Fruit fly (Drosophila melanogaster) whole organism, embryonic: ENCODE results near the gene RhoGAP93B.

Source experiments
- ATbp ChIP-seq: fragments of 200-800 bp; sonication (Bioruptor generic); optimal IDR thresholded peaks from 2 replicates; lab custom pipeline; 2017; ENCODE audit warnings: missing biosample characterization, mild to moderate bottlenecking, missing genetic modification characterization, missing genetic modification reagents
- Ada2b ChIP-seq: fragments of 200-800 bp; sonication (Bioruptor generic); IDR thresholded peaks from 2 replicates; pipeline ENCODE4 v1.3.6; 2022; ENCODE audit warnings: missing biosample characterization, missing genetic modification characterization
- B-H2 ChIP-seq: fragments of 200-800 bp; sonication (Bioruptor generic); optimal IDR thresholded peaks from 2 replicates; lab custom pipeline; 2018; ENCODE audit warnings: missing biosample characterization, mild to moderate bottlenecking, missing genetic modification characterization
- BEAF-32 ChIP-seq: fragments of 200-800 bp; sonication (Bioruptor generic); optimal IDR thresholded peaks from 3 replicates; lab custom pipeline; 2017; ENCODE audit warnings: missing biosample characterization, missing genetic modification characterization, mild to moderate bottlenecking, moderate library complexity, missing genetic modification reagents
- CG12659 ChIP-seq: fragments of 200-800 bp; sonication (Bioruptor generic); optimal IDR thresholded peaks from 3 replicates; lab custom pipeline; 2017; ENCODE audit warnings: mild to moderate bottlenecking, missing biosample characterization, missing genetic modification reagents, missing genetic modification characterization
- CG13775 ChIP-seq: fragments of 200-800 bp; sonication (Bioruptor generic); optimal IDR thresholded peaks from 3 replicates; lab custom pipeline; 2017; ENCODE audit warnings: missing biosample characterization, mild to moderate bottlenecking, missing genetic modification characterization
- CG13894 ChIP-seq: fragments of 200-800 bp; sonication (Bioruptor generic); optimal IDR thresholded peaks from 3 replicates; lab custom pipeline; 2018; ENCODE audit warnings: missing biosample characterization, mild to moderate bottlenecking, missing genetic modification characterization, moderate library complexity
- CG15011 ChIP-seq: fragments of 200-800 bp; sonication (Bioruptor generic); optimal IDR thresholded peaks from 3 replicates; lab custom pipeline; 2018; ENCODE audit warnings: missing biosample characterization, mild to moderate bottlenecking, missing genetic modification characterization
- CG15479 ChIP-seq: fragments of 200-800 bp; sonication (Bioruptor generic); optimal IDR thresholded peaks from 3 replicates; lab custom pipeline; 2019; ENCODE audit warnings: missing biosample characterization, mild to moderate bottlenecking, missing genetic modification characterization, moderate library complexity
- CG15601 ChIP-seq: fragments of 200-800 bp; sonication (Bioruptor generic); optimal IDR thresholded peaks from 3 replicates; lab custom pipeline; 2019; ENCODE audit warnings: missing biosample characterization, mild to moderate bottlenecking, missing genetic modification characterization, moderate library complexity
- CG16779 ChIP-seq: fragments of 200-800 bp; sonication (Bioruptor generic); IDR thresholded peaks from 2 replicates; pipeline ENCODE4 v1.3.6; 2022; ENCODE audit warnings: missing biosample characterization, missing genetic modification characterization
- CG18764 ChIP-seq: fragments of 200-800 bp; sonication (Bioruptor generic); optimal IDR thresholded peaks from 3 replicates; lab custom pipeline; 2016; ENCODE audit warnings: missing biosample characterization, missing genetic modification characterization
- CG3065 ChIP-seq: fragments of 200-800 bp; sonication (Bioruptor generic); optimal IDR thresholded peaks from 2 replicates; lab custom pipeline; 2016; ENCODE audit warnings: missing biosample characterization, missing genetic modification characterization
- CG34422 ChIP-seq: fragments of 200-800 bp; sonication (Bioruptor generic); IDR thresholded peaks from 3 replicates; pipeline ENCODE4 v1.3.6; 2022; ENCODE audit warnings: missing biosample characterization, missing genetic modification characterization
- CG42726 ChIP-seq: fragments of 200-800 bp; sonication (Bioruptor generic); IDR thresholded peaks from 2 replicates; pipeline ENCODE4 v1.3.6; 2022; ENCODE audit warnings: missing biosample characterization, missing genetic modification characterization; ENCODE audit not compliant: partially characterized antibody
- CG5245 ChIP-seq: fragments of 200-800 bp; sonication (Bioruptor generic); optimal IDR thresholded peaks from 3 replicates; lab custom pipeline; 2016; ENCODE audit warnings: missing biosample characterization, missing genetic modification characterization
- CG7372 ChIP-seq: fragments of 200-800 bp; sonication (Bioruptor generic); IDR thresholded peaks from 2 replicates; pipeline ENCODE4 v1.3.6; 2022; ENCODE audit warnings: missing biosample characterization, missing genetic modification characterization
- CG7556 ChIP-seq: fragments of 200-800 bp; sonication (Bioruptor generic); optimal IDR thresholded peaks from 2 replicates; lab custom pipeline; 2017; ENCODE audit warnings: missing biosample characterization, mild to moderate bottlenecking, missing genetic modification characterization
- Dad ChIP-seq: fragments of 200-800 bp; sonication (Bioruptor generic); optimal IDR thresholded peaks from 3 replicates; lab custom pipeline; 2016; ENCODE audit warnings: missing biosample characterization, missing genetic modification characterization
- Doc2 ChIP-seq: fragments of 200-800 bp; sonication (Bioruptor generic); IDR thresholded peaks from 2 replicates; pipeline ENCODE4 v1.3.6; 2022; ENCODE audit warnings: missing biosample characterization, missing genetic modification characterization
- Dp ChIP-seq: fragments of 200-800 bp; sonication (Bioruptor generic); optimal IDR thresholded peaks from 2 replicates; lab custom pipeline; 2018; ENCODE audit warnings: missing biosample characterization, mild to moderate bottlenecking, missing genetic modification characterization, moderate library complexity
- GATAe ChIP-seq: fragments of 200-800 bp; sonication (Bioruptor generic); conservative IDR thresholded peaks from 2 replicates; pipeline ENCODE4 v1.3.6; 2022; ENCODE audit warnings: missing biosample characterization, missing genetic modification characterization
- HLH3B ChIP-seq: fragments of 200-800 bp; sonication (Bioruptor generic); IDR thresholded peaks from 2 replicates; pipeline ENCODE4 v1.3.6; 2022; ENCODE audit warnings: missing biosample characterization, missing genetic modification characterization
- Hey ChIP-seq: fragments of 200-800 bp; sonication (Bioruptor generic); optimal IDR thresholded peaks from 3 replicates; lab custom pipeline; 2018; ENCODE audit warnings: missing biosample characterization, mild to moderate bottlenecking, missing genetic modification characterization
- Kr ChIP-seq: fragments of 200-800 bp; sonication (Bioruptor generic); optimal IDR thresholded peaks from 2 replicates; lab custom pipeline; 2017; ENCODE audit warnings: missing biosample characterization, mild to moderate bottlenecking, missing genetic modification characterization
- MBD-R2 ChIP-seq: fragments of 200-800 bp; sonication (Bioruptor generic); IDR thresholded peaks from 2 replicates; pipeline ENCODE4 v1.3.6; 2022; ENCODE audit warnings: missing biosample characterization, missing genetic modification characterization
- Nf-YC ChIP-seq: fragments of 200-800 bp; optimal IDR thresholded peaks from 3 replicates; lab custom pipeline; 2019; ENCODE audit warnings: missing biosample characterization, mild to moderate bottlenecking, missing genetic modification characterization, moderate library complexity
- PHDP ChIP-seq: fragments of 200-800 bp; sonication (Bioruptor generic); optimal IDR thresholded peaks from 3 replicates; lab custom pipeline; 2018; ENCODE audit warnings: missing biosample characterization, mild to moderate bottlenecking, missing genetic modification characterization, moderate library complexity
- Spps ChIP-seq: fragments of 200-800 bp; sonication (Bioruptor generic); optimal IDR thresholded peaks from 2 replicates; lab custom pipeline; 2018; ENCODE audit warnings: missing biosample characterization, mild to moderate bottlenecking, missing genetic modification characterization
- TFAM ChIP-seq: fragments of 200-800 bp; sonication (Bioruptor generic); optimal IDR thresholded peaks from 2 replicates; lab custom pipeline; 2017; ENCODE audit warnings: missing biosample characterization, missing genetic modification characterization, inconsistent platforms
- Xbp1 ChIP-seq: fragments of 200-800 bp; sonication (Bioruptor generic); optimal IDR thresholded peaks from 3 replicates; lab custom pipeline; 2016; ENCODE audit warnings: missing biosample characterization, mild to moderate bottlenecking, missing genetic modification characterization
- abd-A ChIP-seq: fragments of 200-800 bp; sonication (Bioruptor generic); optimal IDR thresholded peaks from 3 replicates; lab custom pipeline; 2019; ENCODE audit warnings: missing biosample characterization, mild to moderate bottlenecking, missing genetic modification characterization, moderate library complexity
- btn ChIP-seq: fragments of 200-800 bp; sonication (Bioruptor generic); optimal IDR thresholded peaks from 2 replicates; lab custom pipeline; 2016; ENCODE audit warnings: missing biosample characterization, missing genetic modification characterization
- cato ChIP-seq: fragments of 200-800 bp; sonication (Bioruptor generic); optimal IDR thresholded peaks from 2 replicates; lab custom pipeline; 2016; ENCODE audit warnings: missing biosample characterization, missing genetic modification characterization, borderline replicate concordance
- cg ChIP-seq: fragments of 200-800 bp; sonication (Bioruptor generic); optimal IDR thresholded peaks from 3 replicates; lab custom pipeline; 2019; ENCODE audit warnings: missing biosample characterization, mild to moderate bottlenecking, missing genetic modification characterization, moderate library complexity
- dan ChIP-seq: fragments of 200-800 bp; sonication (Bioruptor generic); IDR thresholded peaks from 2 replicates; pipeline ENCODE4 v1.3.6; 2022; ENCODE audit warnings: missing biosample characterization, missing genetic modification characterization
- dimm ChIP-seq: fragments of 200-800 bp; sonication (Bioruptor generic); IDR thresholded peaks from 2 replicates; pipeline ENCODE4 v1.3.6; 2022; ENCODE audit warnings: missing biosample characterization, missing genetic modification characterization
- dmrt99B ChIP-seq: fragments of 200-800 bp; sonication (Bioruptor generic); optimal IDR thresholded peaks from 2 replicates; lab custom pipeline; 2018; ENCODE audit warnings: missing biosample characterization, mild to moderate bottlenecking, missing genetic modification characterization, moderate library complexity
- gfzf ChIP-seq: fragments of 200-800 bp; sonication (Bioruptor generic); optimal IDR thresholded peaks from 2 replicates; lab custom pipeline; 2016; ENCODE audit warnings: missing biosample characterization, mild to moderate bottlenecking, missing genetic modification characterization, moderate library complexity
- grau ChIP-seq: fragments of 200-800 bp; optimal IDR thresholded peaks from 3 replicates; lab custom pipeline; 2019; ENCODE audit warnings: missing biosample characterization, mild to moderate bottlenecking, missing genetic modification characterization, moderate library complexity
- jing ChIP-seq: fragments of 200-800 bp; sonication (Bioruptor generic); optimal IDR thresholded peaks from 2 replicates; lab custom pipeline; 2018; ENCODE audit warnings: missing biosample characterization, mild to moderate bottlenecking, missing genetic modification characterization
- nmo ChIP-seq: fragments of 200-800 bp; sonication (Bioruptor generic); optimal IDR thresholded peaks from 2 replicates; lab custom pipeline; 2018; ENCODE audit warnings: missing biosample characterization, mild to moderate bottlenecking, missing genetic modification characterization, moderate library complexity
- sens ChIP-seq: fragments of 200-800 bp; sonication (Bioruptor generic); peaks from one replicate; lab custom pipeline; 2016; ENCODE audit warnings: missing biosample characterization, missing genetic modification characterization
- sim ChIP-seq: fragments of 200-800 bp; sonication (Bioruptor generic); IDR thresholded peaks from 2 replicates; pipeline ENCODE4 v1.3.6; 2022; ENCODE audit warnings: missing biosample characterization, missing genetic modification characterization
- so ChIP-seq: fragments of 200-800 bp; sonication (Bioruptor generic); IDR thresholded peaks from 3 replicates; pipeline ENCODE4 v1.3.6; 2022; ENCODE audit warnings: missing biosample characterization, missing genetic modification characterization
- toy ChIP-seq: fragments of 200-800 bp; sonication (Bioruptor generic); IDR thresholded peaks from 2 replicates; pipeline ENCODE4 v1.3.6; 2022; ENCODE audit warnings: missing biosample characterization, missing genetic modification characterization
- tup ChIP-seq: fragments of 200-800 bp; sonication (Bioruptor generic); optimal IDR thresholded peaks from 2 replicates; lab custom pipeline; 2016; ENCODE audit warnings: missing biosample characterization, mild to moderate bottlenecking, missing genetic modification characterization, moderate library complexity
- wek ChIP-seq: fragments of 200-800 bp; sonication (Bioruptor generic); optimal IDR thresholded peaks from 3 replicates; lab custom pipeline; 2018; ENCODE audit warnings: missing biosample characterization, mild to moderate bottlenecking, missing genetic modification characterization, moderate library complexity
- zen2 ChIP-seq: fragments of 200-800 bp; sonication (Bioruptor generic); IDR thresholded peaks from 3 replicates; pipeline ENCODE4 v1.3.6; 2022; ENCODE audit warnings: missing biosample characterization, missing genetic modification characterization; ENCODE audit not compliant: partially characterized antibody

RhoGAP93B gene

DNA sequence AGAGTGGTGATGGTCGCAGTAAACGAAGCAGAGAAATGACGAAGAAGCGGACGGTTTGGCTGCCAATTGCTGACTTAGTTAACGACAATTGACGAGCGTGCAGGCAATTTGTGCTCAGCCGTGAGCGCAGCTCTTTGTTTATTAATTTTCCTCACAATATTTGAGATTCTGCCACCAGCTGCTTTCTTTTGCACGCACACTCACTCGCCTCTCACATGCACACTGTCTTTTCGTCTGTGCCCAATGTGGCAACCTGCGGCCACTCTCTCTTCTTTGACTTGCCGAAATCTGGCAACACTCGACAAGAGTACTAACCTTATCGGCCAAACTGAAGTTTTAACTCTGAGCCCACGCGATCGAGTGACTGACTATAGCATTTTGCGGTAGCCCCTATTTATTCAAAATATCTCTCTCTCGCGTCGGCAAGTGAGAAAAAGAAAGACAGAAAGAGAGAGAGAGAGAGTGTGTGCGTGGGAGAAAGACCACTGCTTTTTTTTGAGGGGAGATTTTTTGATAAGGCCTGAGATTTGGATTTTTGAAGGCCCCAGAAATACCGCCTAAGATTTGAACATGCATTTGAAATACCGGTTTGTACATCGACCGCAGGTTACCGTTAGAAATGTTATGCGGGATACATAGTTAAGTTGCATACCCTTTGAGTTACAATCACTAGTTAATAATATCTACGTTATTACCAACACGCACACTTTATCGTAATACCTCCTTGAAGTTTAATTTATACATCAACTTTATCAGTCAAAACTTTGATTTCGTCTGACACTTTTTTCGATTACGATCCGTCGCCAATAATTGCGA is 37.0 kb downstream of the RhoGAP93B start, which contains the start of gene Mvl (continued):
- TF ChIP-seq CG13775 (GFP tag; lab: Kevin White, UChicago) (no peak), CG15601 (tag; lab: Kevin White, UChicago) (peak; percentile 20), abd-A (tag; lab: Kevin White, UChicago) (no peak), dan (GFP tag; lab: Robert Waterston, UW) (no peak), Kr (GFP tag; lab: Kevin White, UChicago) (no peak), dmrt99B (no peak), CG7372 (no peak), nmo (GFP tag; lab: Kevin White, UChicago) (peak; percentile 39), ATbp (GFP tag; lab: Kevin White, UChicago) (peak; percentile 55), Spps (tag; lab: Kevin White, UChicago) (peak; percentile 6), TFAM (GFP tag; lab: Kevin White, UChicago) (no peak), Xbp1 (GFP tag; lab: Kevin White, UChicago) (no peak), Dp (GFP tag; lab: Kevin White, UChicago) (peak; percentile 79), tup (no peak), BEAF-32 (peak; percentile 41), CG34422 (GFP tag; lab: Robert Waterston, UW) (no peak), jing (GFP tag; lab: Kevin White, UChicago) (no peak), CG15479 (GFP tag; lab: Kevin White, UChicago) (no peak), btn (GFP tag; lab: Kevin White, UChicago) (no peak), dimm (GFP tag; lab: Robert Waterston, UW) (no peak), GATAe (GFP tag; lab: Robert Waterston, UW) (0 out of 2 replicates have a peak, but pooled peaks have one; percentile 10), CG3065 (no peak), B-H2 (no peak), Doc2 (no peak), MBD-R2 (peak; percentile 49; the same call in 1 of the 2 replicates), CG16779 (GFP tag; lab: Robert Waterston, UW) (no peak), Hey (tag; lab: Kevin White, UChicago) (no peak), wek (GFP tag; lab: Kevin White, UChicago) (no peak), CG12659 (GFP tag; lab: Kevin White, UChicago) (peak; percentile 39), Dad (GFP tag; lab: Kevin White, UChicago) (no peak), Nf-YC (tag; lab: Kevin White, UChicago) (peak; percentile 12), CG5245 (GFP tag; lab: Kevin White, UChicago) (no peak), cato (GFP tag; lab: Kevin White, UChicago) (no peak), gfzf (peak; percentile 43), zen2 (GFP tag; lab: Robert Waterston, UW) (peak; percentile 71; the same call in 2 of the 3 replicates), cg (GFP tag; lab: Kevin White, UChicago) (peak; percentile 83), so (GFP tag; lab: Robert Waterston, UW) (no peak), CG42726 (no peak), CG18764 (GFP tag; lab: Kevin White, UChicago) (no peak), CG13894 (tag; lab: Kevin White, UChicago) (peak; percentile 96), PHDP (tag; lab: Kevin White, UChicago) (no peak), CG7556 (GFP tag; lab: Kevin White, UChicago) (no peak), Ada2b (GFP tag; lab: Robert Waterston, UW) (no peak), grau (tag; lab: Kevin White, UChicago) (peak; percentile 4), sens (GFP tag; lab: Kevin White, UChicago) (peak; percentile 90), HLH3B (GFP tag; lab: Robert Waterston, UW) (no peak), toy (GFP tag; lab: Robert Waterston, UW) (no peak), sim (no peak), CG15011 (GFP tag; lab: Kevin White, UChicago) (no peak)
